Fruit fly (Drosophila melanogaster) whole organism, embryonic: Measurements from ENCODE around the gene mus201.

Source experiments
- ATbp ChIP-seq: fragments of 200-800 bp; sonication (Bioruptor generic); optimal IDR thresholded peaks from 2 replicates; lab custom pipeline; 2017; ENCODE audit warnings: missing biosample characterization, mild to moderate bottlenecking, missing genetic modification characterization, missing genetic modification reagents
- Asciz ChIP-seq: fragments of 200-800 bp; sonication (Bioruptor generic); optimal IDR thresholded peaks from 2 replicates; lab custom pipeline; 2017; ENCODE audit warnings: missing biosample characterization, mild to moderate bottlenecking, missing genetic modification characterization, missing genetic modification reagents
- CG11456 ChIP-seq: fragments of 200-800 bp; sonication (Bioruptor generic); IDR thresholded peaks from 3 replicates; pipeline ENCODE4 v1.3.6; 2022; ENCODE audit warnings: missing biosample characterization, missing genetic modification characterization
- CG13287 ChIP-seq: fragments of 200-800 bp; sonication (Bioruptor generic); IDR thresholded peaks from 2 replicates; pipeline ENCODE4 v1.3.6; 2022; ENCODE audit warnings: missing biosample characterization, missing genetic modification characterization; ENCODE audit not compliant: partially characterized antibody
- CG13894 ChIP-seq: fragments of 200-800 bp; sonication (Bioruptor generic); optimal IDR thresholded peaks from 3 replicates; lab custom pipeline; 2018; ENCODE audit warnings: missing biosample characterization, mild to moderate bottlenecking, missing genetic modification characterization, moderate library complexity
- CG1647 ChIP-seq: fragments of 200-800 bp; sonication (Bioruptor generic); optimal IDR thresholded peaks from 3 replicates; lab custom pipeline; 2016; ENCODE audit warnings: missing biosample characterization, missing genetic modification characterization
- CG17802 ChIP-seq: fragments of 200-800 bp; sonication (Bioruptor generic); optimal IDR thresholded peaks from 2 replicates; lab custom pipeline; 2018; ENCODE audit warnings: missing biosample characterization, mild to moderate bottlenecking, missing genetic modification characterization, moderate library complexity
- CG17912 ChIP-seq: fragments of 200-800 bp; sonication (Bioruptor generic); optimal IDR thresholded peaks from 2 replicates; lab custom pipeline; 2018; ENCODE audit warnings: missing biosample characterization, mild to moderate bottlenecking, missing genetic modification characterization
- CG18619 ChIP-seq: fragments of 200-800 bp; sonication (Bioruptor generic); optimal IDR thresholded peaks from 3 replicates; lab custom pipeline; 2017; ENCODE audit warnings: missing biosample characterization, mild to moderate bottlenecking, missing genetic modification characterization
- CG2199 ChIP-seq: fragments of 200-800 bp; sonication (Bioruptor generic); IDR thresholded peaks from 3 replicates; pipeline ENCODE4 v1.3.6; 2022; ENCODE audit warnings: missing biosample characterization, missing genetic modification characterization
- CG32767 ChIP-seq: fragments of 200-800 bp; sonication (Bioruptor generic); IDR thresholded peaks from 2 replicates; pipeline ENCODE4 v1.3.6; 2022; ENCODE audit warnings: missing biosample characterization, missing genetic modification characterization
- CG7372 ChIP-seq: fragments of 200-800 bp; sonication (Bioruptor generic); IDR thresholded peaks from 2 replicates; pipeline ENCODE4 v1.3.6; 2022; ENCODE audit warnings: missing biosample characterization, missing genetic modification characterization
- CG7963 ChIP-seq: fragments of 200-800 bp; sonication (Bioruptor generic); IDR thresholded peaks from 3 replicates; pipeline ENCODE4 v1.3.6; 2022; ENCODE audit warnings: missing biosample characterization, missing genetic modification characterization; ENCODE audit not compliant: partially characterized antibody
- CG7987 ChIP-seq: fragments of 200-800 bp; sonication (Bioruptor generic); optimal IDR thresholded peaks from 2 replicates; lab custom pipeline; 2018; ENCODE audit warnings: missing biosample characterization, mild to moderate bottlenecking, missing genetic modification characterization, moderate library complexity
- CG8388 ChIP-seq: fragments of 200-800 bp; sonication (Bioruptor generic); optimal IDR thresholded peaks from 2 replicates; lab custom pipeline; 2019; ENCODE audit warnings: missing biosample characterization, mild to moderate bottlenecking, missing genetic modification characterization, moderate library complexity
- CG8944 ChIP-seq: fragments of 200-800 bp; sonication (Bioruptor generic); optimal IDR thresholded peaks from 3 replicates; lab custom pipeline; 2016; ENCODE audit warnings: missing biosample characterization, missing genetic modification characterization
- CG9215 ChIP-seq: fragments of 200-800 bp; sonication (Bioruptor generic); IDR thresholded peaks from 2 replicates; pipeline ENCODE4 v1.3.6; 2022; ENCODE audit warnings: missing biosample characterization, missing genetic modification characterization
- CG9797 ChIP-seq: fragments of 200-800 bp; sonication (Bioruptor generic); optimal IDR thresholded peaks from 3 replicates; lab custom pipeline; 2018; ENCODE audit warnings: missing biosample characterization, mild to moderate bottlenecking, missing genetic modification characterization
- CHES-1-like ChIP-seq: fragments of 200-800 bp; sonication (Bioruptor generic); optimal IDR thresholded peaks from 2 replicates; lab custom pipeline; 2016; ENCODE audit warnings: missing biosample characterization, missing genetic modification characterization
- D19B ChIP-seq: fragments of 200-800 bp; sonication (Bioruptor generic); optimal IDR thresholded peaks from 2 replicates; lab custom pipeline; 2017; ENCODE audit warnings: missing biosample characterization, mild to moderate bottlenecking, missing genetic modification characterization
- Dfd ChIP-seq, 2 experiments: fragments of >200 bp; optimal IDR thresholded peaks; 2 replicates each; lab custom pipeline; 2017; ENCODE audit warnings: missing biosample characterization in 2 of 2, missing genetic modification characterization in 2 of 2
- E2f1 ChIP-seq: fragments of 200-800 bp; sonication (Bioruptor generic); IDR thresholded peaks from 2 replicates; pipeline ENCODE4 v1.3.6; 2022; ENCODE audit warnings: missing biosample characterization, missing genetic modification characterization
- HLH3B ChIP-seq: fragments of 200-800 bp; sonication (Bioruptor generic); IDR thresholded peaks from 2 replicates; pipeline ENCODE4 v1.3.6; 2022; ENCODE audit warnings: missing biosample characterization, missing genetic modification characterization
- Hey ChIP-seq: fragments of 200-800 bp; sonication (Bioruptor generic); optimal IDR thresholded peaks from 3 replicates; lab custom pipeline; 2018; ENCODE audit warnings: missing biosample characterization, mild to moderate bottlenecking, missing genetic modification characterization
- Hmx ChIP-seq: fragments of 200-800 bp; sonication (Bioruptor generic); optimal IDR thresholded peaks from 2 replicates; lab custom pipeline; 2016; ENCODE audit warnings: missing biosample characterization, missing genetic modification characterization
- Med ChIP-seq: fragments of 200-800 bp; sonication (Bioruptor generic); peaks from one replicate; lab custom pipeline; 2016; ENCODE audit warnings: missing biosample characterization, missing genetic modification characterization, mild to moderate bottlenecking, inconsistent platforms, moderate library complexity
- Mrtf ChIP-seq: fragments of 200-800 bp; sonication (Bioruptor generic); IDR thresholded peaks from 3 replicates; pipeline ENCODE4 v1.3.6; 2022; ENCODE audit warnings: missing biosample characterization, missing genetic modification characterization
- Side ChIP-seq: fragments of 200-800 bp; sonication (Bioruptor generic); optimal IDR thresholded peaks from 2 replicates; lab custom pipeline; 2016; ENCODE audit warnings: missing biosample characterization, missing genetic modification characterization
- Tbp ChIP-seq: fragments of >200 bp; optimal IDR thresholded peaks from 2 replicates; lab custom pipeline; 2018; ENCODE audit warnings: missing biosample characterization, missing genetic modification characterization
- aop ChIP-seq: fragments of 200-800 bp; sonication (Bioruptor generic); IDR thresholded peaks from 2 replicates; pipeline ENCODE4 v1.3.6; 2022; ENCODE audit warnings: missing biosample characterization, missing genetic modification characterization
- ap ChIP-seq: fragments of 200-800 bp; sonication (Bioruptor generic); IDR thresholded peaks from 2 replicates; pipeline ENCODE4 v1.3.6; 2022; ENCODE audit warnings: missing biosample characterization, missing genetic modification characterization
- ash1 ChIP-seq: fragments of 200-800 bp; sonication (Bioruptor generic); optimal IDR thresholded peaks from 2 replicates; lab custom pipeline; 2018; ENCODE audit warnings: missing biosample characterization, mild to moderate bottlenecking, missing genetic modification characterization
- cato ChIP-seq: fragments of 200-800 bp; sonication (Bioruptor generic); optimal IDR thresholded peaks from 2 replicates; lab custom pipeline; 2016; ENCODE audit warnings: missing biosample characterization, missing genetic modification characterization, borderline replicate concordance
- dmrt99B ChIP-seq: fragments of 200-800 bp; sonication (Bioruptor generic); optimal IDR thresholded peaks from 2 replicates; lab custom pipeline; 2018; ENCODE audit warnings: missing biosample characterization, mild to moderate bottlenecking, missing genetic modification characterization, moderate library complexity
- gem ChIP-seq: fragments of 200-800 bp; sonication (Bioruptor generic); optimal IDR thresholded peaks from 2 replicates; lab custom pipeline; 2019; ENCODE audit warnings: missing biosample characterization, mild to moderate bottlenecking, missing genetic modification characterization, moderate library complexity
- kni ChIP-seq: fragments of 200-800 bp; sonication (Bioruptor generic); optimal IDR thresholded peaks from 3 replicates; lab custom pipeline; 2017; ENCODE audit warnings: mild to moderate bottlenecking, missing biosample characterization, missing genetic modification reagents, missing genetic modification characterization
- nau ChIP-seq: fragments of 200-800 bp; sonication (Bioruptor generic); optimal IDR thresholded peaks from 3 replicates; lab custom pipeline; 2017; ENCODE audit warnings: missing biosample characterization, mild to moderate bottlenecking, missing genetic modification characterization, missing genetic modification reagents
- ro ChIP-seq: fragments of 200-800 bp; sonication (Bioruptor generic); IDR thresholded peaks from 2 replicates; pipeline ENCODE4 v1.3.6; 2022; ENCODE audit warnings: missing biosample characterization, missing genetic modification characterization
- sens ChIP-seq: fragments of 200-800 bp; sonication (Bioruptor generic); peaks from one replicate; lab custom pipeline; 2016; ENCODE audit warnings: missing biosample characterization, missing genetic modification characterization
- sna ChIP-seq: fragments of 200-800 bp; sonication (Bioruptor generic); IDR thresholded peaks from 2 replicates; pipeline ENCODE4 v1.3.6; 2022; ENCODE audit warnings: missing biosample characterization, missing genetic modification characterization; ENCODE audit not compliant: partially characterized antibody
- sob ChIP-seq: fragments of 200-800 bp; sonication (Bioruptor generic); IDR thresholded peaks from 2 replicates; pipeline ENCODE4 v1.3.6; 2022; ENCODE audit warnings: missing biosample characterization, missing genetic modification characterization
- ssp ChIP-seq: fragments of 200-800 bp; sonication (Bioruptor generic); IDR thresholded peaks from 2 replicates; pipeline ENCODE4 v1.3.6; 2022; ENCODE audit warnings: missing biosample characterization, missing genetic modification characterization
- stc ChIP-seq: fragments of 200-800 bp; sonication (Bioruptor generic); IDR thresholded peaks from 2 replicates; pipeline ENCODE4 v1.3.6; 2022; ENCODE audit warnings: missing biosample characterization, missing genetic modification characterization
- tgo ChIP-seq: fragments of 200-800 bp; sonication (Bioruptor generic); IDR thresholded peaks from 3 replicates; pipeline ENCODE4 v1.3.6; 2022; ENCODE audit warnings: missing biosample characterization, missing genetic modification characterization
- tup ChIP-seq: fragments of 200-800 bp; sonication (Bioruptor generic); optimal IDR thresholded peaks from 2 replicates; lab custom pipeline; 2016; ENCODE audit warnings: missing biosample characterization, mild to moderate bottlenecking, missing genetic modification characterization, moderate library complexity
- zen ChIP-seq: fragments of 200-800 bp; sonication (Bioruptor generic); optimal IDR thresholded peaks from 3 replicates; lab custom pipeline; 2018; ENCODE audit warnings: missing biosample characterization, mild to moderate bottlenecking, missing genetic modification characterization, moderate library complexity
- zfh1 ChIP-seq: fragments of 200-800 bp; sonication (Bioruptor generic); IDR thresholded peaks from 3 replicates; pipeline ENCODE4 v1.3.6; 2022; ENCODE audit warnings: missing biosample characterization, missing genetic modification characterization

mus201 gene

DNA sequence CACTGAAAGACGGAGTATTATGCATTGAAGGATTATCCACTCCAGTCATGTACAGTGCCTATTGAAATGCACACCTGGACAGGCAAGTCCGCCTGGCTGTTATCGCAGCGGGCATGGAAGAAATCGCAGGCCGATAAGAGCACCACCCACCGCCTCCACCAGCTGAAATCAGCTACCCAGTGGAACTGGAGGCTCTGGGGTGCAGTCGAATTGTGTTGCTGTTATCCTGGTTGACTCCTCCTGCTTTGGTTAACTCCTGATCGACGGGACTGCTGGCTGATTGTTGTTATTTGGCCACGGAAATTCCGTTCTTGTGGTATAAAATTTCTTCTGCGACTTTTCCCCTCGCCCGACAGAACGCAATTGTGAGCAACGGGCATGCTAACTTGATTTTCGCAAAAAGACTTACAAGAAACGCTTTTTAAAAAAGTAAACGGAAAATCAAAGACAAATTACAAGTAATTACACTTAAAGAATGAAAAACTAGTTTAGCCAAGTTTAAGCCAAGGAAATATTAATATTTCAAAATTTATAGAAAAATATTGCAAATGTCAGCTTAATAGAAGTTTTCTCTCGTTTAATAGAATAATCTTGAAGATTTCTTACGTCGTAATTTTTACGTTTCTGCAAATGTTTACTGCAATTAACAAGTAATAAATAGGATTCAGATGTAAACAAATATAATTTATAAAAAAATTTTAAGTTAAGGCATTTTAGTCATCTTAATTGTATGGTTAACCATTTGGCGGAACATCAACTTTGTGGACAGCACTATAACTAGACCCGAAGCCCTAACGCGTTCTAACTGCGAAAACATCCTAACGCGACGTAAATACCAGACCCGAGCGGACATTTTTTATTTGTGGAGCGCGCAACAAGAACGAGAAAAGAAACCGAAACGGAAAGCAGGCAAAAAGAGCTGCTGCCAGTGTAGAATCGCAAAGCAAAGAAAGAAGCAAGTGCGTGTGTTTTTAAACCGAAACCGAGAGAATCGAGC is 22.8 kb upstream of the mus201 start, which contains the start of the genes CG13398 and Akap200 (continued):
- no peak for TF ChIP-seq ap (GFP tag; lab: Robert Waterston, UW)
- TF ChIP-seq CG7372 (GFP tag; lab: Robert Waterston, UW) = no peak
- no peak for TF ChIP-seq CG7963 (GFP tag; lab: Robert Waterston, UW)
- no peak for TF ChIP-seq CHES-1-like (GFP tag; lab: Kevin White, UChicago)
- no peak for TF ChIP-seq tgo (GFP tag; lab: Robert Waterston, UW)
- no peak for TF ChIP-seq cato (GFP tag; lab: Kevin White, UChicago)
- TF ChIP-seq ash1 (GFP tag; lab: Kevin White, UChicago) = no peak
- TF ChIP-seq Hmx = no peak
- TF ChIP-seq CG32767 (GFP tag; lab: Robert Waterston, UW) = no peak; the same call in 1 of the 2 replicates
- no peak for TF ChIP-seq Dfd (GFP tag; optimal IDR thresholded peaks at IDR 0.05; lab: Kevin White, UChicago)
- no peak for TF ChIP-seq CG2199
- TF ChIP-seq CG9797 = peak; percentile 64
- no peak for TF ChIP-seq aop (GFP tag; lab: Robert Waterston, UW)
- no peak for TF ChIP-seq CG17802 (tag; lab: Kevin White, UChicago)
- TF ChIP-seq CG11456 (GFP tag; lab: Robert Waterston, UW) = peak; percentile 54; the same call in 1 of the 3 replicates
- TF ChIP-seq stc = no peak
- TF ChIP-seq Mrtf (GFP tag; lab: Robert Waterston, UW) = no peak
- TF ChIP-seq D19B (GFP tag; lab: Kevin White, UChicago) = no peak

DNA sequence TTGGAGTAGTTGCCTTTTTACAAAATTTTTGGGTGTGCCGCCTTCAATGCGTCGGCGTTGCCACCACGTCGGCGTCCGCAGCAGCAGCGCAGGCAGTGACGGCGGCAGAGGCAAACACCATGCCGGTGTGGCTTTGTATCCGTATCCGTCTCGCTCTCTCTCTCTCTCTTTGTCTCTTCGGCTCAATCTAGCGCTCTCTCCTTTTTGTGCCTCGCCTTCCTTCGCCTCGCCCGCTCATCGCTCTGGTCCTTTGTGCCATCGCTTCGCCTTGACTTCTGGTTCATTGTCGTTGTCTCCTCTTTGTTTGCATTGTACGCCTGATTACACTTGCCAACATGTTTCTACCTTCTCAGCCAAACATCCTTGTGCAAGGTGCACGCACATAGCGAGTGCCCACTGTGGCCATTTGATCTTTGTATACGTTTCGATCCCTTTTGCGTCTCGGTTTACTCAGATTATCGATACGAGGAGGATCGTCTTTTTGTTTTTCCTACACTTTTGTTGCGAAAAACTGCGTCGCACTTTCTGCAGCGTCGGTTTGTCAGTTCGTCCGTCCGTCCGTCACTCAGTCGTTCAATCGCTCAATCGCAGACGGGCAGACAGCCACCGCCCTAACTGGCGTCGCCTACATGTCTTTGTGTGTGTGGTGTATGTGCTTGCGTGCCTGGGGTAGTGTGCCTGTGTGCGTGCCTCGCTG is 21.5 kb upstream of the mus201 start:
- TF ChIP-seq CG8944 (GFP tag; lab: Kevin White, UChicago) (no peak), zen (tag; lab: Kevin White, UChicago) (peak; percentile 39), sens (GFP tag; lab: Kevin White, UChicago) (peak; percentile 72), CG9215 (no peak), CG1647 (GFP tag; lab: Kevin White, UChicago) (no peak), gem (tag; lab: Kevin White, UChicago) (peak; percentile 1), CG7987 (GFP tag; lab: Kevin White, UChicago) (no peak), ro (GFP tag; lab: Robert Waterston, UW) (no peak), ssp (GFP tag; lab: Robert Waterston, UW) (no peak), zfh1 (0 out of 3 replicates have a peak, but pooled peaks have one; percentile 2), Med (GFP tag; lab: Kevin White, UChicago) (peak; percentile 80), Tbp (no peak), sob (no peak), kni (GFP tag; lab: Kevin White, UChicago) (peak; percentile 40), nau (GFP tag; lab: Kevin White, UChicago) (no peak), CG18619 (no peak), Hey (no peak), Asciz (GFP tag; lab: Kevin White, UChicago) (no peak), HLH3B (GFP tag; lab: Robert Waterston, UW) (0 out of 2 replicates have a peak, but pooled peaks have one; percentile 4), ATbp (GFP tag; lab: Kevin White, UChicago) (no peak), CG13894 (tag; lab: Kevin White, UChicago) (no peak), CG17912 (no peak), CG8388 (GFP tag; lab: Kevin White, UChicago) (no peak), dmrt99B (no peak), tup (GFP tag; lab: Kevin White, UChicago) (no peak), sna (GFP tag; lab: Robert Waterston, UW) (no peak), Side (GFP tag; lab: Kevin White, UChicago) (no peak), CG13287 (GFP tag; lab: Robert Waterston, UW) (peak; percentile 17; the same call in 1 of the 2 replicates), E2f1 (GFP tag; lab: Robert Waterston, UW) (no peak)
